Worm (Caenorhabditis elegans) whole organism, late embryonic: ENCODE measurements around the gene C25F6.6.

Experiments used
- K09A11.1 ChIP-seq: sonication (generic microtip); optimal IDR thresholded peaks from 2 replicates; lab custom pipeline; 2017; ENCODE audit warnings: antibody characterized with exemption, mild to moderate bottlenecking, missing genetic modification characterization, missing compliant biosample characterization; ENCODE audit not compliant: insufficient read depth
- ceh-9 ChIP-seq: sonication (generic microtip); optimal IDR thresholded peaks from 2 replicates; lab custom pipeline; 2016; ENCODE audit warnings: mild to moderate bottlenecking, missing genetic modification characterization, inconsistent platforms, missing compliant biosample characterization
- nhr-11 ChIP-seq: fragments of 150-350 bp; optimal IDR thresholded peaks from 2 replicates; lab custom pipeline; 2014; ENCODE audit warnings: missing biosample characterization, missing genetic modification characterization
- pha-4 ChIP-seq: fragments of 150-350 bp; optimal IDR thresholded peaks from 2 replicates; lab custom pipeline; 2018; ENCODE audit warnings: missing biosample characterization, missing genetic modification reagents, missing genetic modification characterization

ce11 chrX:5475164-5475576 lies 24.5 kb upstream of the C25F6.6 start:
- no peak for TF ChIP-seq ceh-9 (tag; lab: Kevin White, UChicago)
- no peak for TF ChIP-seq K09A11.1 (tag; lab: Kevin White, UChicago)
- no peak for TF ChIP-seq pha-4 (tag; lab: Kevin White, UChicago)
- no peak for TF ChIP-seq nhr-11 (tag; lab: Kevin White, UChicago)
